Worm (Caenorhabditis elegans) whole organism, L4/young adult: ENCODE results near the gene C44B7.5.

ENCODE experiments used
- W03F9.2 ChIP-seq: fragments of 150-350 bp; optimal IDR thresholded peaks from 2 replicates; lab custom pipeline; 2014; ENCODE audit warnings: missing biosample characterization, missing genetic modification characterization
- dao-5 ChIP-seq: sonication (generic microtip); optimal IDR thresholded peaks from 2 replicates; lab custom pipeline; 2016; ENCODE audit warnings: missing genotype, missing genetic modification characterization, moderate library complexity, missing compliant biosample characterization
- him-1 ChIP-seq: sonication (generic microtip); optimal IDR thresholded peaks from 2 replicates; lab custom pipeline; 2016; ENCODE audit warnings: missing genotype, missing genetic modification reagents, missing genetic modification characterization, missing compliant biosample characterization

C44B7.5 gene

DNA sequence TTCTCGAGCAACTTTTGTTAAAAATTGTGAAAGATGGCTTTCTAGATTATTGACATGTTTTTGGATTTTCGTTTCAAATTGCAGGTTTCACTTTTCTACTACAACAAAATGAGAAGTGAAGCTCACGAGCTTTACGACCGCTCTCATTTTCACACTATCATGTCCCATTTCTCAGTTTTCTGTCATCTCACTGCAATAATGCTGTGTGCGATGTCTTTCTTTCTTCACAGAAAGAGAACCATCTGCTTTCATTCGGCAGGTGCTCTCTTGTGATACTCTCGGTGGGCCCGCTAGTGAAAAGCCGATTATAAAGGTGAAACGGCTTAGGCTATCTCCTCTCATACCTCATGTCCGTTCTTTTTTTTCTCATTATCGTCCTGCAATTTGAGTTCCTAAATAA, 29.2 kb downstream of the C44B7.5 start:
- TF ChIP-seq dao-5 (no peak), him-1 (tag; lab: Kevin White, UChicago) (no peak), W03F9.2 (tag; lab: Kevin White, UChicago) (no peak)

DNA sequence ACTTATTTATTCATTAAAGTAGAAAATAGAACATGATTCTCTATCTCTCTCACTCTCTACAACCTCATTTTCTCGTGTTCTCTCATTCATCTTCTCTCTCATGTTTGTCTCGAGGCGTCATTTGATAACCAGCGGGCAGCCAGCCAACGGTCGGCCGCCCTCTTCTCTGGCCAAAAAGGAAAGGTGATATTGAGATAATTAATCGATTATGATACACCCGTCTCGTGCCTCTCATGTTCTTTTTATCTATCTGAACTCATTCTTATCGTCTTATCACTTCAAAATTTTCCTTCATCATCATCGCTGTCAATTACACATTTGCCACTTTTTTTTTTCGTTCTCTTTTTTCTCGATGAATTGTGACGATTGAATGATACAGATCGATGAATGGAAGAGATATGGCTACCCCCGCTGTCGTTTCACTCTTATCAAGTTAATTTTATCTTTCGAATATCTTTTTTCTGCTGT, 29.7 kb downstream of the C44B7.5 start:
- TF ChIP-seq dao-5 (no peak), him-1 (tag; lab: Kevin White, UChicago) (no peak), W03F9.2 (tag; lab: Kevin White, UChicago) (no peak)

- TF ChIP-seq him-1 (tag; lab: Kevin White, UChicago), result no peak
- TF ChIP-seq dao-5, result no peak
- TF ChIP-seq W03F9.2 (tag; lab: Kevin White, UChicago), result no peak
Observed at ce11 chrII:6842009-6842408, 30.4 kb downstream of the C44B7.5 start.

ce11 chrII:6841102-6841501, 31.3 kb downstream of the C44B7.5 start:
- TF ChIP-seq dao-5 (no peak), W03F9.2 (tag; lab: Kevin White, UChicago) (no peak), him-1 (tag; lab: Kevin White, UChicago) (no peak)

DNA sequence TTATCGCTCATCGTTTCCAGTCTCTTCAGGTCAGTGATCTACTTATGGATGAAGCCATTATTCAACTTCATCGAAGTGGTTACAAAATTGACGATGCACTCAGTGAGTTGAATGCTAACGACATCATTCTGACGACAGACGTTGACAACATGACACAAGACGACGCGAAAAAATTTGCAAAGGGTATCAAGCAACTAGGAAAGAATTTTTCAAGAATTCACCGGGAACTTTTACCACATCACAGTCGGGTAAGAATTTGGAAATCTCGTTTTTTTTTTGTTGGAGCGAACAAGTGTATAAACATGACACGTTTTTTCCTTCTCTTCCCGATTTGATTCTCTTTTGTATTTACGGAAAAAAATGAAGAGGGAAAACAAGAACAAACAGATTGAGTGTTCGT, 31.7 kb downstream of the C44B7.5 start:
- TF ChIP-seq him-1 (tag; lab: Kevin White, UChicago), result no peak
- TF ChIP-seq dao-5, result no peak
- no peak for TF ChIP-seq W03F9.2 (tag; lab: Kevin White, UChicago)

ce11 chrII:6838977-6839376, 33.4 kb downstream of the C44B7.5 start:
- no peak for TF ChIP-seq W03F9.2 (tag; lab: Kevin White, UChicago)
- TF ChIP-seq him-1 (tag; lab: Kevin White, UChicago), result no peak
- no peak for TF ChIP-seq dao-5

DNA sequence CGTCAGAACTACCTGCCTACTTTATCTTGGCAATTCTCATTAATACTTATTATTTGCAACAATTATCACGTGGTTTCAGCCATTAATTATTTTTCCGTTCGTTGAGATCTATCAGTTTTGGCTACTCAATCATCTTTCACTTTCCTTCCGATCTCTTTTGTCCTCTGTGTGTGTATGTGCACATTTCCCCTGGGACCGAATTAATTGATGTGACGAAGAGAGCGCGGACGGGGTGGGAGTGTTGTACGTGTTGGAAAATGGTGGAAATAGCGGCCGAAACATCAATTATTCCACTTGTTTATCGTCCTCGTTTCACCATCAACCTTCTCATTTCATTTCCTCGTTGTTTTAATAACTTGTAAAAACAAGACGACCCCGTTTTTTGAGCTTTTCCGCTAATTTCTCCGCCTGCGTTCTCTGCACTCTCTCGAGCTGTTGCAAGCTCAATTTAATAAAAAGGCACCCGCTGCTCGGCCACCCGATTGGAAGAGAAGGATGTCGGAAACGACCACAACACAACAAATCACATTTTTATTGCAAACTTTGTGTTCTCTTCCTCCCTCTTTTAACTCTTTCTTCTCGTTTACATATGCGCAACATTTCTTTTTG, 34.0 kb downstream of the C44B7.5 start:
- TF ChIP-seq dao-5, result no peak
- TF ChIP-seq him-1 (tag; lab: Kevin White, UChicago), result peak; percentile 33

DNA sequence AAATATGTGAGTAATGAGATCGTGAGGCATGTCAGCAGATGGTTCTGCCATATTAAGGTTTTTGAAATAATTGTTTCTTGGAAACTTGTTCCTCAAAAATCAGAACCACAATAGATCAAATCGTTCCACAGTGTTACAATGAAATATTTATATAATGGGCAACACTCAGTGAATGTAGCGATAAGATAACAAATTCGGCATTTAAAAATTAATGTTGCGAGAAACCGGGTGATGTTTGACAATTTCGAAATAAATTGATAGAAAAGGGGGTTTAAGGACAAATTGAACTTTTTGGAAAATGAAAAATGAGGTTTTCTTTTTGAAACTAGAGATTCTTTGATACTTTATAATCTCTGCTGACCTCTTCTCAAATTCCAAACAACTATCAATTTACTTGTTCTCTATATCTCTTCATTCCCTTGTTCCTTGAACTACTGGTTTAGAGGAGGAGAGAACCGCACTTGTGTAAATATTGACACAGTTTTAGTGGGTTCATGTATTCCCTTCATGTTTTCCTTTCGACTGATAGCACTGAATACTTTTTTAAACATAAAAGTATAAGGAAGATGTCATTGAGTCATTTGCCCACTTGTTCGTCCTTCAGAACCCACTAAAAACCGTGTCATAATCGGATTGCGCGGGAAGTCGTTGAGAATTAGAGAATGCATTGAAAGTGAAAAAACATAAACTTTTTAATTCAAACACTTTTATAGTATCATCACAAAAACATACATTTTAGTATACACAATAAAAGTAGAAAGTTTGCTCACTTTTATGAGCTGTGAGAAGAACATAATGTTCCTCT, 35.4 kb downstream of the C44B7.5 start:
- TF ChIP-seq dao-5 (no peak), him-1 (tag; lab: Kevin White, UChicago) (no peak), W03F9.2 (tag; lab: Kevin White, UChicago) (no peak)

- TF ChIP-seq him-1 (tag; lab: Kevin White, UChicago), result no peak
- TF ChIP-seq W03F9.2 (tag; lab: Kevin White, UChicago), result no peak
- no peak for TF ChIP-seq dao-5
Observed at ce11 chrII:6835972-6836595, 36.3 kb downstream of the C44B7.5 start.

ce11 chrII:6835500-6835899, 36.9 kb downstream of the C44B7.5 start:
- no peak for TF ChIP-seq him-1 (tag; lab: Kevin White, UChicago)

DNA sequence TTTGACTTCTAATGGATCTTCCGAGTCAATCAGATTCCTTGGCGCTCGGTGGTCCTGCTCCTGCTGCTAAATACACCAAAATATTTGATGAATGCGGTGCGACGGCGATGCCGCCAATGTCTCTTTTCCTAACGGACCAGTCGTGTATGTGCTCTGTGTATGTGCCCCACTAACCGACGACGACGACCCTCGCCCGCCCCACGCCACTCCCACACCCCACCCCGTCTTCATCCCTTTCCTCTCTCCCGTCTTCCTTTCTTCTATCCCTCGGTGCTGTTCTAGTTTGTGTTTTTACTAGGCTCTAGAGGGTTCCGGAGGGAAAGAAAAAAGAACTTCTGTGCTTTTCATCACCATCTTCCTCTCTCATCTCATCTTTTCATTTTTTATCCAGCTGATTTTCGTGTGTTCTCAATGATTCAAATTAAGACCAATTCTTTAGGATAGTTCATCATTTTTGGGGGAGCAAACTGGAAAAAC, 37.8 kb downstream of the C44B7.5 start, which contains the start of gene egl-27:
TSS of gene egl-27 (plus strand) at position 427 of the 477 bp plus-strand sequence.
- TF ChIP-seq W03F9.2 (tag; lab: Kevin White, UChicago), result no peak
- peak; percentile 12 for TF ChIP-seq him-1 (tag; lab: Kevin White, UChicago)
- no peak for TF ChIP-seq dao-5

- TF ChIP-seq dao-5 (no peak), W03F9.2 (tag; lab: Kevin White, UChicago) (no peak), him-1 (tag; lab: Kevin White, UChicago) (no peak)
Observed at ce11 chrII:6833781-6834339, 38.5 kb downstream of the C44B7.5 start.

DNA sequence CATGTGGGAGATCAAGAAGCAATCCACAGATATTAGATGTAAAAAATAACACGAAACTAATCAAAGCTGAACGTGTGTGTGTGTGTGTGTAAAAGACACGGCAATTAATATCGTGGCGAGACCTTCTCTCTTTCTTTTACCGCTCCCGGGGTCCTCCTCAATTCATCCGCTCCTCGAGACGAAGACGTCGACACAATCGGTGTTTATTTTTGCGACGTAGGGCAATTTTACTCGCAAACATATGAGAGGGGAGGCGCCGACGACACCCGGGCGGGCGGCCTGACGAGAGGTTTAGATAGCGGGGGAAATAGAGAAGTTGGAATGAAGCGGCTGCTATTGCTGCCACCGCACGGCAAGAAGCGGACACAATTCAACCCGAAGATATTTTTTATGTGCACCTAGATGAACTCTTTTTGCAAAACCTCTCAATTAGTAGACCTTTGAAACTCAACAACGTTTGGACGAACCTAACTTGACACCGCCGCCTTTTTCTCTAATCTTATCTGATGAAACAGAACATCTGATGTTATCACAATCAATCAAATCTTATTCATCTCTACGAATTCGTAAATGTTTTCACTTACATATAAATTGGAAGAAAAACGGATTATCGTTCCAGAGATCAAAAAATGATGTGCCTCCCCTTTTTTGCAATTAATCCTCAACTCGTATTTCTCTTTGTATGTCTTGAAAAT, 39.6 kb downstream of the C44B7.5 start:
- no peak for TF ChIP-seq dao-5
- TF ChIP-seq him-1 (tag; lab: Kevin White, UChicago), result no peak
- TF ChIP-seq W03F9.2 (tag; lab: Kevin White, UChicago), result no peak
